Fruit fly (Drosophila melanogaster): ENCODE data around the gene CG10375.

Gene CG10375

DNA sequence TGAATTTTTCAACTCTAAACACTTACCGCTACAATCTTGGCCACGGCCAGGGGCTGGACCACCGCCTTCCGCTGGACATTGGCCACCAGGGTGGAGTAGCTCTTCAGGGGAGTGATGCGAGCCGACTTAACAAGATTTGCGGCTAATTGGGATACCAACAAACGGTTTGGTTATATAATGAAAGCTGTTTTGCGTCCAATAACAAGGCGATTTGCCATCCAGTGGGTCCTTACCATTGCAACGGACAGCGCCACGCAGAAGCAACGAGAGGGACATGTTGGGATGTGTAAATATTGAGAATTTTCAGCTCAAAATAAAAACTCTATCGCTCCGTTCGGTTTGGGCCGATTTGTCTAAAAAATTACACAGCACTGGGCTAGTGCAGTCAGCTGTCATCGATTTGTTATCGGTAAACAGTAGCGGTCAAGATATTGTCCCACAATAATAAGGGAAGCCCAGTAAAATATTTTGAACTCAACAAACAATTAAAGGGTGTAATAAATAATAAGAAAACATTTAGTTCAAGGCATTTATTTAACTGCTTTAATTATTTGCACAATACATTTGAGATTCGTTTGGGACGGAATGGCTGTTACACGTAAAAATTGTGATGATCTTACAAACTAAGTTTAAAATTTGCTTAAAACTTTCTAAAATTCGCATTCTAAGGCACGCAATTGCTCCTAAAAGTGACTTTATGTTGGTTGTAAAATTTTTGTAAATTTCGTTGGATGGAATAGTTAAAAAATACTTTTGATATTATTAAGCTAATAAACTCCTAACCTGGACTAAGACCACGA lies 7.1 kb upstream of the CG10375 start, which contains the start of gene SdhD (continued):
- TF ChIP-seq CG7556 (GFP tag; optimal IDR thresholded peaks at IDR 0.05) (peak; percentile 19), CG12744 (GFP tag; optimal IDR thresholded peaks at IDR 0.05) (no peak), CG3847 (GFP tag; IDR thresholded peaks at IDR 0.05) (0 out of 2 replicates have a peak, but pooled peaks have one; percentile 25), sens (GFP tag) (peak; percentile 86), Doc3 (GFP tag; IDR thresholded peaks at IDR 0.05; ENCODE audit: partially characterized antibody) (peak; percentile 38; the same call in 1 of the 3 replicates), HHEX (GFP tag; optimal IDR thresholded peaks at IDR 0.05) (no peak), CG33213 (GFP tag; optimal IDR thresholded peaks at IDR 0.05) (peak; percentile 30), amos (GFP tag; IDR thresholded peaks at IDR 0.05; ENCODE audit: partially characterized antibody) (peak; percentile 58; the same call in 1 of the 2 replicates), Hmr (GFP tag; optimal IDR thresholded peaks at IDR 0.05) (peak; percentile 30), Fer2 (tag; optimal IDR thresholded peaks at IDR 0.05) (no peak), CG17385 (GFP tag; optimal IDR thresholded peaks at IDR 0.05) (peak; percentile 13), ems (GFP tag; optimal IDR thresholded peaks at IDR 0.05) (peak; percentile 40), PHDP (tag; optimal IDR thresholded peaks at IDR 0.05) (peak; percentile 22), ato (GFP tag; IDR thresholded peaks at IDR 0.05; ENCODE audit: partially characterized antibody) (peak; percentile 71; the same call in 1 of the 2 replicates), CG15269 (tag; optimal IDR thresholded peaks at IDR 0.05) (peak; percentile 27), Blimp-1 (GFP tag; optimal IDR thresholded peaks at IDR 0.05) (no peak), CG17829 (tag; optimal IDR thresholded peaks at IDR 0.05) (peak; percentile 9), sob (GFP tag; IDR thresholded peaks at IDR 0.05) (peak; percentile 40; the same call in 1 of the 2 replicates), CG18262 (tag; optimal IDR thresholded peaks at IDR 0.05) (no peak), CG10209 (GFP tag; optimal IDR thresholded peaks at IDR 0.05) (no peak), Dll (GFP tag; IDR thresholded peaks at IDR 0.05; ENCODE audit: partially characterized antibody) (peak; percentile 55; the same call in 1 of the 4 replicates), CG2889 (GFP tag; IDR thresholded peaks at IDR 0.05) (no peak), CG1603 (tag; optimal IDR thresholded peaks at IDR 0.05) (peak; percentile 85), Vsx1 (GFP tag; optimal IDR thresholded peaks at IDR 0.05) (peak; percentile 46), NC2β (GFP tag; optimal IDR thresholded peaks at IDR 0.05) (peak; percentile 29), CG10267 (tag; optimal IDR thresholded peaks at IDR 0.05) (peak; percentile 92), Opbp (GFP tag; IDR thresholded peaks at IDR 0.05; ENCODE audit: partially characterized antibody) (peak; percentile 58; the same call in 2 of the 3 replicates), CG15479 (GFP tag; optimal IDR thresholded peaks at IDR 0.05) (no peak), crp (GFP tag; optimal IDR thresholded peaks at IDR 0.05) (peak in 1 of 2 experiments; percentile 75), Sin3A (optimal IDR thresholded peaks at IDR 0.05) (peak; percentile 3), Camta (GFP tag; optimal IDR thresholded peaks at IDR 0.05) (peak; percentile 24), unpg (GFP tag; optimal IDR thresholded peaks at IDR 0.05) (peak; percentile 6), MBD-R2 (GFP tag; IDR thresholded peaks at IDR 0.05) (peak; percentile 93), wek (GFP tag; optimal IDR thresholded peaks at IDR 0.05) (peak; percentile 27), CG9932 (GFP tag; IDR thresholded peaks at IDR 0.05) (peak; percentile 56), CG34224 (GFP tag; IDR thresholded peaks at IDR 0.05; ENCODE audit: partially characterized antibody) (peak; percentile 63; the same call in 2 of the 3 replicates), CG43689 (GFP tag; IDR thresholded peaks at IDR 0.05) (no peak), dmrt99B (tag; optimal IDR thresholded peaks at IDR 0.05) (peak; percentile 12), Bgb (GFP tag; IDR thresholded peaks at IDR 0.05; ENCODE audit: partially characterized antibody) (peak; percentile 66), Scr (GFP tag; IDR thresholded peaks at IDR 0.05; ENCODE audit: partially characterized antibody) (peak; percentile 53), abd-A (tag; optimal IDR thresholded peaks at IDR 0.05) (no peak), Xbp1 (GFP tag; optimal IDR thresholded peaks at IDR 0.05) (peak; percentile 32), eyg (GFP tag; optimal IDR thresholded peaks at IDR 0.05) (no peak), CG12659 (GFP tag; optimal IDR thresholded peaks at IDR 0.05) (peak; percentile 53), lilli (GFP tag; optimal IDR thresholded peaks at IDR 0.05) (peak; percentile 58), bbx (GFP tag; IDR thresholded peaks at IDR 0.05; ENCODE audit: partially characterized antibody) (peak; percentile 64; the same call in 1 of the 2 replicates), bowl (GFP tag; IDR thresholded peaks at IDR 0.05) (no peak)

Measured in whole organism, embryonic.